Fruit fly (Drosophila melanogaster): ENCODE measurements around the gene Xport-A.

The Xport-A gene

DNA sequence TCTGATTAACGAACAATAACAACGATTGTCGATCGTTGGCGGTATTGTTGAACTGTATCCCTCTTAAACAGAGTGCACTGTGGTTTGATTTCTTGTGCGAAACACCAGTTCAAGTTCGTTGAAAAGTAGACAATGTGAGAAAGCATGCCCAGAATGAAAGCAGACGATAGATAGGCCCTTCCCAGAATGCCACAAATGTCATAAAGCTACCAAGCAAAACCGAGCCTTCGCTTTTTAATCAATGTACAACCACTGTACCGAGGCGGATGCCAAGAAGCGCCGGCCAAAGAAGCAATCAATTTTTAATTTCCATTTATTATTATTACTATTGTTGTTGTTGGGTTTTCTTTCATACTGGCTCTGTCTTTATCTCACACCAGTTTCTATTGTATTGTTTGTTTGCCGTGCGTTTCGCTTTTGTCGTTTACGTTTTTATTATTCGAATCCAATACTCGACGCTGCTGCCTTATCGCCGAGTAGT lies 6.3 kb downstream of the Xport-A start (continued):
- TF ChIP-seq mirr (GFP tag; optimal IDR thresholded peaks at IDR 0.05): peak; percentile 10
- TF ChIP-seq CG17612 (GFP tag; IDR thresholded peaks at IDR 0.05): peak; percentile 59; the same call in 1 of the 2 replicates
- TF ChIP-seq B-H2 (GFP tag; optimal IDR thresholded peaks at IDR 0.05): no peak
- no peak for TF ChIP-seq CG7963 (GFP tag; IDR thresholded peaks at IDR 0.05; ENCODE audit: partially characterized antibody)
- peak; percentile 81 for TF ChIP-seq CG14014 (GFP tag; IDR thresholded peaks at IDR 0.05)
- peak; percentile 76 for TF ChIP-seq Atf-2 (GFP tag; optimal IDR thresholded peaks at IDR 0.05)
- no peak for TF ChIP-seq aop (GFP tag; IDR thresholded peaks at IDR 0.05)
- TF ChIP-seq slbo (GFP tag; IDR thresholded peaks at IDR 0.05): peak; percentile 93
- no peak for TF ChIP-seq BEAF-32 (GFP tag; optimal IDR thresholded peaks at IDR 0.05)
- TF ChIP-seq Hmx (GFP tag; optimal IDR thresholded peaks at IDR 0.05): no peak
- TF ChIP-seq D19B (GFP tag; optimal IDR thresholded peaks at IDR 0.05): peak; percentile 62
- peak; percentile 66 for TF ChIP-seq Lim3 (GFP tag; IDR thresholded peaks at IDR 0.05)
- TF ChIP-seq Rfx (GFP tag; IDR thresholded peaks at IDR 0.05): peak; percentile 93
- TF ChIP-seq Dp (GFP tag; optimal IDR thresholded peaks at IDR 0.05): no peak
- no peak for TF ChIP-seq tll (GFP tag; optimal IDR thresholded peaks at IDR 0.05)
- peak; percentile 53 for TF ChIP-seq CG6683 (GFP tag; optimal IDR thresholded peaks at IDR 0.05)
- TF ChIP-seq trh (GFP tag; optimal IDR thresholded peaks at IDR 0.05): no peak
- peak; percentile 72 for TF ChIP-seq jumu (GFP tag; optimal IDR thresholded peaks at IDR 0.05)
- TF ChIP-seq CG14667 (GFP tag; IDR thresholded peaks at IDR 0.05): peak; percentile 84
- TF ChIP-seq CG15073 (GFP tag; optimal IDR thresholded peaks at IDR 0.05): peak; percentile 16
- peak; percentile 82 for TF ChIP-seq CG4424 (GFP tag; optimal IDR thresholded peaks at IDR 0.05)
- TF ChIP-seq kni (GFP tag; optimal IDR thresholded peaks at IDR 0.05): no peak
- peak; percentile 73 for TF ChIP-seq CG4820 (GFP tag; optimal IDR thresholded peaks at IDR 0.05)
- TF ChIP-seq knrl (GFP tag; IDR thresholded peaks at IDR 0.05; ENCODE audit: partially characterized antibody): no peak
- TF ChIP-seq CG7357 (GFP tag; IDR thresholded peaks at IDR 0.05): peak; percentile 66; the same call in 2 of the 3 replicates
- peak; percentile 72 for TF ChIP-seq jing (GFP tag; optimal IDR thresholded peaks at IDR 0.05)
- TF ChIP-seq CG14050 (GFP tag; IDR thresholded peaks at IDR 0.05): peak; percentile 84
- peak in 1 of 2 experiments; percentile 16 for TF ChIP-seq Hr78 (GFP tag; optimal IDR thresholded peaks at IDR 0.05)
- TF ChIP-seq h (optimal IDR thresholded peaks at IDR 0.05): no peak
- peak; percentile 83 for TF ChIP-seq chn (GFP tag; optimal IDR thresholded peaks at IDR 0.05)
- TF ChIP-seq NK7.1 (GFP tag; optimal IDR thresholded peaks at IDR 0.05): peak; percentile 56
- peak; percentile 57 for TF ChIP-seq NC2α (GFP tag; optimal IDR thresholded peaks at IDR 0.05)
- TF ChIP-seq Dad (GFP tag; optimal IDR thresholded peaks at IDR 0.05): peak; percentile 74
- TF ChIP-seq B-H1 (GFP tag; IDR thresholded peaks at IDR 0.05): peak; percentile 72
- peak; percentile 73 for TF ChIP-seq CG11696 (GFP tag; IDR thresholded peaks at IDR 0.05)
- peak; percentile 77 for TF ChIP-seq org-1 (GFP tag; optimal IDR thresholded peaks at IDR 0.05)
- peak; percentile 78 for TF ChIP-seq slp2 (GFP tag; optimal IDR thresholded peaks at IDR 0.05)
- TF ChIP-seq CG1647 (GFP tag; optimal IDR thresholded peaks at IDR 0.05): peak; percentile 82
- peak; percentile 82 for TF ChIP-seq H15 (GFP tag; IDR thresholded peaks at IDR 0.05)
- TF ChIP-seq Myb (GFP tag; optimal IDR thresholded peaks at IDR 0.05): peak; percentile 65
- no peak for TF ChIP-seq nerfin-2 (GFP tag; IDR thresholded peaks at IDR 0.05; ENCODE audit: partially characterized antibody)
- TF ChIP-seq CG1603 (tag; optimal IDR thresholded peaks at IDR 0.05): peak; percentile 90
- TF ChIP-seq CG9817 (tag; optimal IDR thresholded peaks at IDR 0.05): peak; percentile 65
- peak; percentile 87 for TF ChIP-seq Awh (GFP tag; IDR thresholded peaks at IDR 0.05)
- peak; percentile 89 for TF ChIP-seq dmrt99B (tag; optimal IDR thresholded peaks at IDR 0.05)
- TF ChIP-seq Hr3 (GFP tag; optimal IDR thresholded peaks at IDR 0.05): peak; percentile 82
- peak; percentile 82 for TF ChIP-seq zfh2 (GFP tag; optimal IDR thresholded peaks at IDR 0.05)
- TF ChIP-seq Pdp1 (GFP tag; optimal IDR thresholded peaks at IDR 0.05): peak; percentile 60 to 77
- TF ChIP-seq ara (GFP tag; IDR thresholded peaks at IDR 0.05): peak; percentile 82
- peak; percentile 76 for TF ChIP-seq fd64A (GFP tag; optimal IDR thresholded peaks at IDR 0.05)
- TF ChIP-seq twi (tag; optimal IDR thresholded peaks at IDR 0.05): no peak

Data from whole organism, embryonic.